Worm (Caenorhabditis elegans) whole organism, L3 larva: Measurements from ENCODE around the gene lido-14.

Source experiments
- R02D3.7 ChIP-seq: fragments of 150-350 bp; optimal IDR thresholded peaks from 2 replicates; lab custom pipeline; 2014; ENCODE audit warnings: missing biosample characterization, missing genetic modification characterization
- ZK546.5 ChIP-seq: sonication (generic microtip); optimal IDR thresholded peaks from 2 replicates; lab custom pipeline; 2017; ENCODE audit warnings: missing biosample characterization, missing genetic modification characterization
- aly-2 ChIP-seq: fragments of 150-350 bp; optimal IDR thresholded peaks from 2 replicates; lab custom pipeline; 2014; ENCODE audit warnings: missing biosample characterization, missing genetic modification characterization
- ama-1 ChIP-seq: fragments of 150-350 bp; optimal IDR thresholded peaks from 2 replicates; lab custom pipeline; 2018
- ceh-16 ChIP-seq: sonication (generic microtip); optimal IDR thresholded peaks from 2 replicates; lab custom pipeline; 2017; ENCODE audit warnings: missing biosample characterization, missing genetic modification characterization
- daf-12 ChIP-seq: fragments of 150-350 bp; optimal IDR thresholded peaks from 2 replicates; lab custom pipeline; 2014; ENCODE audit warnings: missing biosample characterization, missing genetic modification reagents, missing genetic modification characterization
- egl-27 ChIP-seq: sonication (generic microtip); optimal IDR thresholded peaks from 4 replicates; lab custom pipeline; 2017; ENCODE audit warnings: missing biosample characterization, missing genetic modification reagents, missing genetic modification characterization
- egl-5 ChIP-seq: fragments of 150-350 bp; optimal IDR thresholded peaks from 2 replicates; lab custom pipeline; 2017; ENCODE audit warnings: missing biosample characterization, missing genetic modification reagents, missing genetic modification characterization, inconsistent platforms
- elt-1 ChIP-seq: fragments of 150-350 bp; optimal IDR thresholded peaks from 2 replicates; lab custom pipeline; 2014; ENCODE audit warnings: missing biosample characterization, missing genetic modification characterization
- elt-2 ChIP-seq: sonication (generic microtip); optimal IDR thresholded peaks from 2 replicates; lab custom pipeline; 2016; ENCODE audit warnings: missing genetic modification reagents, mild to moderate bottlenecking, missing genetic modification characterization, missing compliant biosample characterization
- fkh-10 ChIP-seq: sonication (generic microtip); optimal IDR thresholded peaks from 2 replicates; lab custom pipeline; 2017; ENCODE audit warnings: missing biosample characterization, missing genetic modification reagents, missing genetic modification characterization
- fkh-2 ChIP-seq: fragments of 150-350 bp; optimal IDR thresholded peaks from 2 replicates; lab custom pipeline; 2014; ENCODE audit warnings: missing biosample characterization, missing genetic modification reagents, missing genetic modification characterization
- fos-1 ChIP-seq: fragments of 150-350 bp; optimal IDR thresholded peaks from 2 replicates; lab custom pipeline; 2014; ENCODE audit warnings: missing biosample characterization, missing genetic modification characterization
- jun-1 ChIP-seq: fragments of 150-350 bp; optimal IDR thresholded peaks from 2 replicates; lab custom pipeline; 2014; ENCODE audit warnings: missing biosample characterization, missing genetic modification reagents, missing genetic modification characterization
- lin-15B ChIP-seq: fragments of 150-350 bp; optimal IDR thresholded peaks from 2 replicates; lab custom pipeline; 2014; ENCODE audit warnings: missing biosample characterization, missing genetic modification characterization
- lin-39 ChIP-seq: fragments of 150-350 bp; optimal IDR thresholded peaks from 2 replicates; lab custom pipeline; 2018; ENCODE audit warnings: missing biosample characterization, missing genetic modification reagents, missing genetic modification characterization
- mdl-1 ChIP-seq: fragments of 150-350 bp; optimal IDR thresholded peaks from 2 replicates; lab custom pipeline; 2014; ENCODE audit warnings: missing biosample characterization, missing genetic modification characterization
- mml-1 ChIP-seq: fragments of 150-350 bp; sonication (generic microtip); optimal IDR thresholded peaks from 3 replicates; lab custom pipeline; 2014; ENCODE audit warnings: missing biosample characterization, missing genetic modification characterization
- nfya-1 ChIP-seq: sonication (generic microtip); optimal IDR thresholded peaks from 2 replicates; lab custom pipeline; 2017; ENCODE audit warnings: missing genetic modification characterization, mild to moderate bottlenecking, missing compliant biosample characterization, antibody characterized with exemption, moderate library complexity; ENCODE audit not compliant: insufficient read depth
- nhr-11 ChIP-seq: fragments of 150-350 bp; optimal IDR thresholded peaks from 2 replicates; lab custom pipeline; 2014; ENCODE audit warnings: missing biosample characterization, missing genetic modification characterization
- nhr-12 ChIP-seq: fragments of 150-350 bp; optimal IDR thresholded peaks from 2 replicates; lab custom pipeline; 2014; ENCODE audit warnings: missing biosample characterization, missing genetic modification characterization
- nhr-23 ChIP-seq: fragments of 150-350 bp; optimal IDR thresholded peaks from 2 replicates; lab custom pipeline; 2014; ENCODE audit warnings: missing biosample characterization, missing genetic modification reagents, missing genetic modification characterization
- nhr-237 ChIP-seq: fragments of 150-350 bp; optimal IDR thresholded peaks from 2 replicates; lab custom pipeline; 2014; ENCODE audit warnings: missing biosample characterization, missing genetic modification characterization
- nhr-28 ChIP-seq: fragments of 150-350 bp; optimal IDR thresholded peaks from 2 replicates; lab custom pipeline; 2014; ENCODE audit warnings: missing biosample characterization, missing genetic modification characterization
- nhr-43 ChIP-seq: sonication (generic microtip); optimal IDR thresholded peaks from 2 replicates; lab custom pipeline; 2016; ENCODE audit warnings: mild to moderate bottlenecking, missing genetic modification characterization, missing compliant biosample characterization; ENCODE audit not compliant: poor library complexity, severe bottlenecking
- nhr-76 ChIP-seq: fragments of 150-350 bp; sonication (generic microtip); optimal IDR thresholded peaks from 5 replicates; lab custom pipeline; 2014; ENCODE audit warnings: missing biosample characterization, missing genetic modification characterization
- pha-4 ChIP-seq: fragments of 150-350 bp; optimal IDR thresholded peaks from 2 replicates; lab custom pipeline; 2014; ENCODE audit warnings: missing biosample characterization, missing genetic modification reagents, missing genetic modification characterization
- pqm-1 ChIP-seq: fragments of 150-350 bp; optimal IDR thresholded peaks from 2 replicates; lab custom pipeline; 2017; ENCODE audit warnings: missing biosample characterization, missing genetic modification characterization, inconsistent platforms
- sea-2 ChIP-seq: fragments of 150-350 bp; sonication (generic microtip); optimal IDR thresholded peaks from 4 replicates; lab custom pipeline; 2014; ENCODE audit warnings: missing biosample characterization, missing genetic modification reagents, missing genetic modification characterization
- skn-1 ChIP-seq: fragments of 150-350 bp; optimal IDR thresholded peaks from 2 replicates; lab custom pipeline; 2014; ENCODE audit warnings: missing biosample characterization, missing genetic modification characterization
- snpc-4 ChIP-seq: fragments of 150-350 bp; optimal IDR thresholded peaks from 2 replicates; lab custom pipeline; 2014; ENCODE audit warnings: missing biosample characterization, missing genetic modification characterization
- tbx-2 ChIP-seq: sonication (generic microtip); optimal IDR thresholded peaks from 2 replicates; lab custom pipeline; 2016; ENCODE audit warnings: mild to moderate bottlenecking, missing genetic modification characterization, missing compliant biosample characterization
- unc-62 ChIP-seq: fragments of 150-350 bp; sonication (generic microtip); optimal IDR thresholded peaks from 4 replicates; lab custom pipeline; 2014; ENCODE audit warnings: missing biosample characterization, missing genetic modification reagents, missing genetic modification characterization
- ztf-11 ChIP-seq: fragments of 150-350 bp; optimal IDR thresholded peaks from 2 replicates; lab custom pipeline; 2014; ENCODE audit warnings: missing biosample characterization, missing genetic modification characterization
- ztf-4 ChIP-seq: fragments of 150-350 bp; optimal IDR thresholded peaks from 2 replicates; lab custom pipeline; 2014; ENCODE audit warnings: missing biosample characterization, missing genetic modification characterization

The lido-14 gene

DNA sequence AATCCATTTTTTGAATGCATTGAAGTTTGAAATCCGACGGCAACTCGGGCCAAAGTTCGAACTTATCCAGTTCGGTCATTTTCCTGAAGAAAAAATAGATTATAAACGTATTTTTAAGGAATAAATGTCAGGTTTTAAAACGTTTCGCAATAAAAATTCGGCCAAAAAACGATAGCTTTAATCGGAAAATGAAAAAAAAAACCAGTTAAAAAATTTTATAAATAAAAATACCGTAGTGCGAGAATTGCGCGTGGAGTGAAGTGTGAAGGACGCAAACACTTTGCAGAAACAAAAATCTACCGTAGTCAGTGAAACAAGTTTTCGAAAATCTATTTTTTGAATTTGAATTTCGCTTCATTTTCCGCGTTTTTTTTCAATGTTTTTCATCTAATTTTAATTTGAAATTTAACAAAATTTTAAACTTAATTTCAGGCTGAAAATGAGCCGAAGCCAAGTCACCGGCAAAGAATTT is 9.1 kb upstream of the lido-14 start, which contains the start of gene F14D2.8:
F14D2.8 (minus strand) TSS at position 51 of the 472 bp plus-strand sequence.
- TF ChIP-seq egl-5 (tag; lab: Kevin White, UChicago), result no peak
- no peak for TF ChIP-seq daf-12 (tag; lab: Kevin White, UChicago)
- TF ChIP-seq pha-4 (tag; lab: Kevin White, UChicago), result no peak
- no peak for TF ChIP-seq lin-15B (tag; lab: Kevin White, UChicago)
- no peak for TF ChIP-seq ama-1 (lab: Kevin White, UChicago)
- TF ChIP-seq unc-62 (GFP tag; lab: Kevin White, UChicago), result no peak
- TF ChIP-seq skn-1 (tag; lab: Kevin White, UChicago), result no peak
- TF ChIP-seq R02D3.7 (tag; lab: Kevin White, UChicago), result no peak
- no peak for TF ChIP-seq sea-2 (GFP tag; lab: Kevin White, UChicago)
- TF ChIP-seq fkh-10 (GFP tag; lab: Kevin White, UChicago), result no peak
- TF ChIP-seq egl-27 (tag; lab: Kevin White, UChicago), result no peak
- TF ChIP-seq nhr-12 (tag; lab: Kevin White, UChicago), result no peak

DNA sequence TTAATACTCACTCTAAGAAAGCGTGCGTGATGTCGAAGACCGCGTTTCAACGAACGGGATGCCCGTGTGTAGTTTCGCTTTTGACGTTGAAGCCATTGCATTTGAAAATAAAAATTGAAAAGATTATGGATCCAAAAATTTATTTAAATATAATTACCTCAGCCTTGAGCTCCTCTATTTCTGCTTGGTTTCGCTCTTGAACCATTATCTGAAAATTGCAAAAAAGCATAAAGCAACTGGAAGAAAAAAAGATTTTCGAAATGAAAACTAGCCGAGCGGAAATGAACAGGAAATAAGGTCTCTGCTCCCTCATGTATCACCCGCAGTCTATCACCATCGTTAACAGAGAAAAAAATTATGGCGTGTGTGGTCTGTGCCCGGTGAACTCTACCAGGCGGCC is 8.2 kb downstream of the lido-14 start, which contains the start of gene Y49F6C.6:
Y49F6C.6 (minus strand) TSS at position 101 of the 400 bp plus-strand sequence.
- no peak for TF ChIP-seq aly-2 (tag; lab: Kevin White, UChicago)
- no peak for TF ChIP-seq egl-5 (tag; lab: Kevin White, UChicago)
- TF ChIP-seq elt-2 (tag; lab: Kevin White, UChicago), result no peak
- TF ChIP-seq nhr-76 (tag; lab: Kevin White, UChicago), result no peak
- no peak for TF ChIP-seq mml-1
- TF ChIP-seq skn-1 (tag; lab: Kevin White, UChicago), result no peak
- no peak for TF ChIP-seq nhr-11 (tag; lab: Kevin White, UChicago)
- TF ChIP-seq lin-39 (tag; lab: Kevin White, UChicago), result no peak
- no peak for TF ChIP-seq jun-1 (tag; lab: Kevin White, UChicago)
- TF ChIP-seq fkh-2 (tag; lab: Kevin White, UChicago), result no peak
- TF ChIP-seq nhr-43 (tag; lab: Kevin White, UChicago), result no peak
- TF ChIP-seq mdl-1 (tag; lab: Kevin White, UChicago), result no peak
- TF ChIP-seq nhr-28, result no peak
- TF ChIP-seq ztf-11, result no peak
- TF ChIP-seq elt-1, result no peak
- no peak for TF ChIP-seq tbx-2 (tag; lab: Kevin White, UChicago)
- TF ChIP-seq R02D3.7 (tag; lab: Kevin White, UChicago), result no peak
- no peak for TF ChIP-seq ZK546.5 (tag; lab: Kevin White, UChicago)
- TF ChIP-seq ztf-4 (tag; lab: Kevin White, UChicago), result no peak

DNA sequence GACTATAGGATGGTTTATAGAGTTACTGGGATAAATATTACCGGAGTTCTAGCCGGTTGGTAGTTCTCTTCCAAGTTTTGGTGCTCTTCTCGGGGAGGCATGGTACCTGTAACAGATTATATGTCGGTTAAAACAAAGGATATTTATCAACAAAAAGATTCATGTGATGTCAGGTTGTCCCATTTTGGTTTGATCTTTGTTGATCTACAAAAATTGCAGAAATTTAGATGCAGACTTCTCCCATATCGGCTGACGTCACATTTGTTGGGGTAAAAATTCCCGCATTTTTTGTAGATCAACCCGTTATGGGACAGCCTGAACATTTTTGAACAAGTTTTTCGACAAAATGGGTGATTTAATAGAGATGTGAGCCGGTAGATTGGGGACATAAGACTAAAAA is 9.2 kb downstream of the lido-14 start, which contains the start of gene Y49F6C.7:
Y49F6C.7 (minus strand) TSS at position 101 of the 400 bp plus-strand sequence.
- TF ChIP-seq elt-2 (tag; lab: Kevin White, UChicago), result no peak
- TF ChIP-seq ama-1 (lab: Kevin White, UChicago), result no peak
- no peak for TF ChIP-seq snpc-4 (tag; lab: Kevin White, UChicago)
- no peak for TF ChIP-seq fkh-2 (tag; lab: Kevin White, UChicago)
- TF ChIP-seq daf-12 (tag; lab: Kevin White, UChicago), result no peak
- TF ChIP-seq pqm-1, result no peak
- TF ChIP-seq aly-2 (tag; lab: Kevin White, UChicago), result no peak
- no peak for TF ChIP-seq lin-15B (tag; lab: Kevin White, UChicago)
- TF ChIP-seq fos-1 (tag; lab: Kevin White, UChicago), result no peak
- TF ChIP-seq nhr-76 (tag; lab: Kevin White, UChicago), result no peak
- no peak for TF ChIP-seq nhr-12 (tag; lab: Kevin White, UChicago)
- no peak for TF ChIP-seq egl-5 (tag; lab: Kevin White, UChicago)
- TF ChIP-seq jun-1 (tag; lab: Kevin White, UChicago), result no peak
- TF ChIP-seq ceh-16 (tag; lab: Kevin White, UChicago), result no peak
- no peak for TF ChIP-seq ZK546.5 (tag; lab: Kevin White, UChicago)
- TF ChIP-seq tbx-2 (tag; lab: Kevin White, UChicago), result no peak
- TF ChIP-seq ztf-4 (tag; lab: Kevin White, UChicago), result no peak
- no peak for TF ChIP-seq pha-4 (tag; lab: Kevin White, UChicago)
- no peak for TF ChIP-seq nhr-11 (tag; lab: Kevin White, UChicago)

DNA sequence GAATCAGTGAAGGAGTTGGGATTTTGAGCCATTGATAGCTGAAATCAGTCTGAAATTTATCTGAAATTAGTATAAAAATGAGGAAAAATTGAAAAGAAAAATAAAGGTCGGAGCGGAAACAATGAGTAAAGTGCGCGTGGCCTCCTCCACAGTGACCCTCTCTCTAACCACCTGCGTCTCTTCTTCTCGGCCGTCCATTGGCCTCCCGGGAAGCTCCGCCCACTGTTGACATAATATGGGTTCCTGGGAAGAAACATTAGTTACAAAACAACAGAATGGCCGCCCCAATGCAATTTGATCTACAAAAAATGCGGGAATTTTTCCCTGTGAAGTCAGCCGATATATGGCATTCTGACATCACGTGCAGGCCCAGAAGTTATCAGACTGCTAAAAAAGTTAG is 11.1 kb downstream of the lido-14 start, which contains the start of gene Y49F6C.8:
Y49F6C.8 (minus strand) TSS at position 51 of the 400 bp plus-strand sequence.
- TF ChIP-seq nhr-23 (tag; lab: Kevin White, UChicago) (no peak), nhr-11 (tag; lab: Kevin White, UChicago) (no peak), nfya-1 (tag; lab: Kevin White, UChicago) (peak; percentile 96), aly-2 (tag; lab: Kevin White, UChicago) (no peak), nhr-237 (tag; lab: Kevin White, UChicago) (no peak), lin-39 (tag; lab: Kevin White, UChicago) (no peak)
- TF ChIP-seq, all 47 proteins: peak for 1
